Fruit fly (Drosophila melanogaster): ENCODE results near the gene mRpL45.

Gene mRpL45

dm6 chr3R:22634549-22635410, 16.5 kb downstream of the mRpL45 start (continued):
- TF ChIP-seq Hmr (GFP tag; optimal IDR thresholded peaks at IDR 0.05), result peak; percentile 13
- TF ChIP-seq dmrt11E (tag; optimal IDR thresholded peaks at IDR 0.05), result peak; percentile 23
- TF ChIP-seq salm (tag; optimal IDR thresholded peaks at IDR 0.05), result no peak
- no peak for TF ChIP-seq CG6765 (GFP tag; optimal IDR thresholded peaks at IDR 0.05)
- TF ChIP-seq CG10979 (tag; optimal IDR thresholded peaks at IDR 0.05), result peak; percentile 20
- peak; percentile 33 for TF ChIP-seq trem (tag; optimal IDR thresholded peaks at IDR 0.05)
- TF ChIP-seq exex (tag; optimal IDR thresholded peaks at IDR 0.05), result peak; percentile 18
- no peak for TF ChIP-seq hth (optimal IDR thresholded peaks at IDR 0.05)
- no peak for TF ChIP-seq CG4360 (GFP tag; IDR thresholded peaks at IDR 0.05)
- TF ChIP-seq cwo (GFP tag; optimal IDR thresholded peaks at IDR 0.05), result peak; percentile 26
- no peak for TF ChIP-seq Mrtf (GFP tag; IDR thresholded peaks at IDR 0.05)
- peak; percentile 35 for TF ChIP-seq Blimp-1 (GFP tag; optimal IDR thresholded peaks at IDR 0.05)
- TF ChIP-seq lbe (GFP tag; optimal IDR thresholded peaks at IDR 0.05), result no peak
- TF ChIP-seq CG17568 (GFP tag; optimal IDR thresholded peaks at IDR 0.05), result no peak
- TF ChIP-seq CrebB (tag; optimal IDR thresholded peaks at IDR 0.05), result no peak
- TF ChIP-seq CG3847 (GFP tag; IDR thresholded peaks at IDR 0.05), result no peak
- peak; percentile 58 for TF ChIP-seq CG6813 (GFP tag; optimal IDR thresholded peaks at IDR 0.05)
- peak; percentile 23 for TF ChIP-seq sqz (GFP tag; optimal IDR thresholded peaks at IDR 0.05)
- peak; percentile 23 for TF ChIP-seq gem (tag; optimal IDR thresholded peaks at IDR 0.05)
- TF ChIP-seq bbx (GFP tag; IDR thresholded peaks at IDR 0.05; ENCODE audit: partially characterized antibody), result no peak
- peak; percentile 22 for TF ChIP-seq CG10267 (tag; optimal IDR thresholded peaks at IDR 0.05)
- peak; percentile 4 for TF ChIP-seq D19A (tag; optimal IDR thresholded peaks at IDR 0.05)
- TF ChIP-seq Antp (GFP tag; optimal IDR thresholded peaks at IDR 0.05), result no peak
- TF ChIP-seq CG12104 (GFP tag; optimal IDR thresholded peaks at IDR 0.05), result peak; percentile 15

dm6 chr3R:22635684-22636566, 17.6 kb downstream of the mRpL45 start:
- TF ChIP-seq Deaf1 (tag; optimal IDR thresholded peaks at IDR 0.05) (peak; percentile 82), pita (GFP tag; optimal IDR thresholded peaks at IDR 0.05) (no peak), Spps (tag; optimal IDR thresholded peaks at IDR 0.05) (no peak), Hsf (GFP tag; optimal IDR thresholded peaks at IDR 0.05) (no peak), Eip74EF (GFP tag; optimal IDR thresholded peaks at IDR 0.05) (peak in 1 of 2 experiments; percentile 10), Hr78 (GFP tag; optimal IDR thresholded peaks at IDR 0.05) (peak in 1 of 2 experiments; percentile 48), grn (GFP tag; optimal IDR thresholded peaks at IDR 0.05) (peak; percentile 0), CG6765 (GFP tag; optimal IDR thresholded peaks at IDR 0.05) (peak; percentile 45), CG2678 (tag; optimal IDR thresholded peaks at IDR 0.05) (no peak), lbe (GFP tag; optimal IDR thresholded peaks at IDR 0.05) (peak; percentile 18), YL-1 (GFP tag; optimal IDR thresholded peaks at IDR 0.05) (no peak), CG17802 (tag; optimal IDR thresholded peaks at IDR 0.05) (no peak), Dad (GFP tag; optimal IDR thresholded peaks at IDR 0.05) (no peak), cwo (GFP tag; optimal IDR thresholded peaks at IDR 0.05) (peak; percentile 81), CG3995 (GFP tag; optimal IDR thresholded peaks at IDR 0.05) (peak; percentile 53), Med (GFP tag) (peak; percentile 25), shn (GFP tag; optimal IDR thresholded peaks at IDR 0.05) (no peak), B-H2 (GFP tag; optimal IDR thresholded peaks at IDR 0.05) (no peak), z (GFP tag; IDR thresholded peaks at IDR 0.05) (0 out of 3 replicates have a peak, but pooled peaks have one; percentile 12), CG8359 (GFP tag; optimal IDR thresholded peaks at IDR 0.05; ENCODE audit: borderline replicate concordance) (peak; percentile 22), corto (GFP tag; optimal IDR thresholded peaks at IDR 0.05) (peak; percentile 55), Hand (GFP tag; optimal IDR thresholded peaks at IDR 0.05) (no peak), BtbVII (GFP tag; optimal IDR thresholded peaks at IDR 0.05) (peak; percentile 70), CG17328 (GFP tag; IDR thresholded peaks at IDR 0.05) (no peak)
